Worm (Caenorhabditis elegans) whole organism, L4 larva: Measurements from ENCODE around the gene gcy-11.

Source experiments
- T20F7.1 ChIP-seq: fragments of 200-800 bp; sonication (Bioruptor generic); optimal IDR thresholded peaks from 2 replicates; lab custom pipeline; 2018; ENCODE audit warnings: mild to moderate bottlenecking, missing genetic modification characterization, missing compliant biosample characterization
- T26A8.4 ChIP-seq: fragments of 200-800 bp; sonication (Bioruptor generic); IDR thresholded peaks from 2 replicates; pipeline ENCODE4 v1.3.6; 2022; ENCODE audit warnings: missing genetic modification characterization, missing compliant biosample characterization
- Y48G9A.11 ChIP-seq: fragments of 200-800 bp; sonication (Bioruptor generic); IDR thresholded peaks from 2 replicates; pipeline ENCODE4 v1.3.6; 2022; ENCODE audit warnings: missing genetic modification reagents, missing genetic modification characterization, missing compliant biosample characterization
- ZK546.5 ChIP-seq, 2 experiments: sonication (generic microtip); optimal IDR thresholded peaks; 2 replicates each; lab custom pipeline; 2017; ENCODE audit warnings: missing biosample characterization in 2 of 2, missing genetic modification characterization in 2 of 2
- aha-1 ChIP-seq: fragments of 150-350 bp; peaks from one replicate; lab custom pipeline; 2014; ENCODE audit warnings: missing biosample characterization, missing genetic modification characterization
- ama-1 ChIP-seq: fragments of 150-350 bp; optimal IDR thresholded peaks from 2 replicates; lab custom pipeline; 2014; ENCODE audit warnings: inconsistent platforms, mixed read lengths
- ceh-20 ChIP-seq: fragments of 200-800 bp; sonication (Bioruptor generic); IDR thresholded peaks from 2 replicates; pipeline ENCODE4 v1.3.6; 2022; ENCODE audit warnings: missing genetic modification reagents, missing genetic modification characterization, missing compliant biosample characterization
- daf-12 ChIP-seq: fragments of 150-350 bp; optimal IDR thresholded peaks from 2 replicates; lab custom pipeline; 2014; ENCODE audit warnings: missing biosample characterization, missing genetic modification reagents, missing genetic modification characterization
- daf-16 ChIP-seq, 3 experiments: sonication (generic microtip); optimal IDR thresholded peaks; 2 replicates each; lab custom pipeline; 2016 to 2017; ENCODE audit warnings: missing genetic modification characterization in 3 of 3, missing genetic modification reagents in 3 of 3, mild to moderate bottlenecking in 2 of 3, missing compliant biosample characterization in 2 of 3, missing biosample characterization in 1 of 3, moderate library complexity in 1 of 3
- daf-19 ChIP-seq: fragments of 200-800 bp; sonication (Bioruptor generic); conservative IDR thresholded peaks from 2 replicates; pipeline ENCODE4 v1.3.6; 2022; ENCODE audit warnings: missing genetic modification characterization, missing compliant biosample characterization
- daf-8 ChIP-seq: fragments of 200-800 bp; sonication (Bioruptor generic); IDR thresholded peaks from 2 replicates; pipeline ENCODE4 v1.3.6; 2022; ENCODE audit warnings: missing genetic modification characterization, missing compliant biosample characterization
- dmd-6 ChIP-seq: fragments of 200-800 bp; sonication (Bioruptor generic); IDR thresholded peaks from 2 replicates; pipeline ENCODE4 v1.3.6; 2022; ENCODE audit warnings: missing genetic modification reagents, missing genetic modification characterization, missing compliant biosample characterization
- dmd-9 ChIP-seq: fragments of 200-800 bp; sonication (Bioruptor generic); IDR thresholded peaks from 2 replicates; pipeline ENCODE4 v1.3.6; 2022; ENCODE audit warnings: missing genetic modification reagents, missing genetic modification characterization, missing compliant biosample characterization
- dve-1 ChIP-seq: sonication (generic microtip); optimal IDR thresholded peaks from 2 replicates; lab custom pipeline; 2017; ENCODE audit warnings: antibody characterized with exemption, mild to moderate bottlenecking, missing genetic modification characterization, missing compliant biosample characterization; ENCODE audit not compliant: insufficient read depth
- fos-1 ChIP-seq: fragments of 150-350 bp; optimal IDR thresholded peaks from 2 replicates; lab custom pipeline; 2014; ENCODE audit warnings: missing biosample characterization, missing genetic modification characterization
- hlh-11 ChIP-seq: fragments of 200-800 bp; sonication (Bioruptor generic); optimal IDR thresholded peaks from 2 replicates; lab custom pipeline; 2018; ENCODE audit warnings: mild to moderate bottlenecking, missing genetic modification characterization, missing compliant biosample characterization
- hlh-30 ChIP-seq: sonication (generic microtip); optimal IDR thresholded peaks from 2 replicates; lab custom pipeline; 2017; ENCODE audit warnings: antibody characterized with exemption, mild to moderate bottlenecking, missing genetic modification characterization, missing compliant biosample characterization; ENCODE audit not compliant: insufficient read depth
- hmg-1.1 ChIP-seq: fragments of 200-800 bp; sonication (Bioruptor generic); IDR thresholded peaks from 2 replicates; pipeline ENCODE4 v1.3.6; 2022; ENCODE audit warnings: missing genetic modification reagents, missing genetic modification characterization, missing compliant biosample characterization
- lin-15B ChIP-seq: fragments of 150-350 bp; sonication (generic microtip); optimal IDR thresholded peaks from 3 replicates; lab custom pipeline; 2014; ENCODE audit warnings: missing biosample characterization, missing genetic modification characterization
- lir-3 ChIP-seq: sonication (generic microtip); optimal IDR thresholded peaks from 2 replicates; lab custom pipeline; 2016; ENCODE audit warnings: mild to moderate bottlenecking, missing genetic modification characterization, missing compliant biosample characterization
- lsy-2 ChIP-seq, 2 experiments: fragments of 150-350 bp in 1 of 2; sonication (generic microtip) in 1 of 2; optimal IDR thresholded peaks; 2 replicates each; lab custom pipeline; 2014 to 2017; ENCODE audit warnings: missing biosample characterization in 2 of 2, missing genetic modification characterization in 2 of 2
- madf-9 ChIP-seq: fragments of 200-800 bp; sonication (Bioruptor generic); conservative IDR thresholded peaks from 2 replicates; pipeline ENCODE4 v1.3.6; 2022; ENCODE audit warnings: missing genetic modification reagents, missing genetic modification characterization, missing compliant biosample characterization
- mdl-1 ChIP-seq, 2 experiments: fragments of 150-350 bp in 1 of 2; sonication (generic microtip) in 1 of 2; optimal IDR thresholded peaks; 2 replicates each; lab custom pipeline; 2014 to 2017; ENCODE audit warnings: missing biosample characterization in 2 of 2, missing genetic modification characterization in 2 of 2
- mep-1 ChIP-seq: fragments of 150-350 bp; sonication (generic microtip); optimal IDR thresholded peaks from 3 replicates; lab custom pipeline; 2014; ENCODE audit warnings: missing biosample characterization, missing genetic modification characterization
- mxl-3 ChIP-seq: fragments of 200-800 bp; sonication (Bioruptor generic); optimal IDR thresholded peaks from 2 replicates; lab custom pipeline; 2018; ENCODE audit warnings: mild to moderate bottlenecking, missing genetic modification characterization, missing compliant biosample characterization
- nhr-11 ChIP-seq: fragments of 150-350 bp; optimal IDR thresholded peaks from 2 replicates; lab custom pipeline; 2014; ENCODE audit warnings: missing biosample characterization, missing genetic modification characterization
- nhr-28 ChIP-seq: fragments of 150-350 bp; optimal IDR thresholded peaks from 2 replicates; lab custom pipeline; 2014; ENCODE audit warnings: missing biosample characterization, missing genetic modification characterization
- pha-4 ChIP-seq, 2 experiments: fragments of 150-350 bp in 1 of 2; fragments of 200-800 bp in 1 of 2; sonication (Bioruptor generic) in 1 of 2; IDR thresholded peaks in 1 of 2; optimal IDR thresholded peaks in 1 of 2; 2 replicates each; pipeline versions ENCODE4 v1.3.6 to Lab custom; 2014 to 2022; ENCODE audit warnings: missing genetic modification characterization in 2 of 2, missing genetic modification reagents in 2 of 2, missing biosample characterization in 1 of 2, missing compliant biosample characterization in 1 of 2
- php-3 ChIP-seq: fragments of 200-800 bp; sonication (Bioruptor generic); IDR thresholded peaks from 2 replicates; pipeline ENCODE4 v1.3.6; 2022; ENCODE audit warnings: missing genetic modification reagents, missing genetic modification characterization, missing compliant biosample characterization
- pqm-1 ChIP-seq: sonication (generic microtip); optimal IDR thresholded peaks from 2 replicates; lab custom pipeline; 2017; ENCODE audit warnings: missing biosample characterization, missing genetic modification characterization
- rbr-2 ChIP-seq: sonication (generic microtip); optimal IDR thresholded peaks from 2 replicates; lab custom pipeline; 2016; ENCODE audit warnings: missing genotype, missing genetic modification characterization, missing compliant biosample characterization
- set-16 ChIP-seq: fragments of 200-800 bp; sonication (Bioruptor generic); IDR thresholded peaks from 2 replicates; pipeline ENCODE4 v1.3.6; 2022; ENCODE audit warnings: missing genetic modification reagents, missing genetic modification characterization, missing compliant biosample characterization
- snpc-1.2 ChIP-seq: fragments of 200-800 bp; sonication (Bioruptor generic); IDR thresholded peaks from 2 replicates; pipeline ENCODE4 v1.3.6; 2022; ENCODE audit warnings: missing genetic modification reagents, missing genetic modification characterization, missing compliant biosample characterization
- unc-62 ChIP-seq, 3 experiments: fragments of 150-350 bp in 1 of 3; sonication (generic microtip); optimal IDR thresholded peaks in 2 of 3; peaks in 1 of 3; 1 replicate in 1 of 3; 2 replicates in 2 of 3; lab custom pipeline; 2014 to 2017; ENCODE audit warnings: missing biosample characterization in 3 of 3, missing genetic modification characterization in 3 of 3, missing genetic modification reagents in 3 of 3, missing genotype in 1 of 3
- vab-7 ChIP-seq: fragments of 200-800 bp; sonication (Bioruptor generic); IDR thresholded peaks from 2 replicates; pipeline ENCODE4 v1.3.6; 2022; ENCODE audit warnings: missing genetic modification reagents, missing genetic modification characterization, missing compliant biosample characterization
- zag-1 ChIP-seq: fragments of 150-350 bp; optimal IDR thresholded peaks from 2 replicates; lab custom pipeline; 2014; ENCODE audit warnings: missing biosample characterization, missing genetic modification characterization
- ztf-7 ChIP-seq: fragments of 150-350 bp; optimal IDR thresholded peaks from 2 replicates; lab custom pipeline; 2014; ENCODE audit warnings: missing biosample characterization, missing genetic modification characterization

The gcy-11 gene

DNA sequence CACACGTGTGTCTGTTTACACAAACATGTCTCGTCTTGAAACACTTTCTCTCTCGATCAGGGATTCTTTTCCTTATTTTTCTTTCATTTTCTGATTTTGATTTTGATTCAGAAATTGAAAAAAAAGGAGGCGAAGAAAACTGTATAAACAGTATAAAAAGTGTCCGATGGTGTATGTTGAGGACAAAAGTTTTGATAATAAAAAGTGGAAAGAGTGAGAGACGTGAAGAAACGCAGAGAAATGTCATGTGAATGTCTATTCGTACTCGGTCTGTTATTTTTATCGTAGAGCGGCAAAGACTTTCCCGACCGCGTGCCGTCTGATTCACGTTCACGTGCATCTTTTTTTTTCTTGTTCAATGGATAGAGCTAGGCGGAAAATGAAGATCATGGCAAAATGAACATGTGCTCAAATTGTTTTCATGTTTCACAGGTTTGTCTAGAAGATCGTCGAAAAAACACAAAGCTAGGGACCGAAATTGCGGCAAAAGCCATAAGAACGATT lies 8.4 kb upstream of the gcy-11 start (continued):
- TF ChIP-seq pha-4 (GFP tag; IDR thresholded peaks at IDR 0.05; lab: Robert Waterston, UW) (peak; percentile 53; the same call in 1 of the 2 replicates), pha-4 (tag; optimal IDR thresholded peaks at IDR 0.05; lab: Kevin White, UChicago) (peak; percentile 54), hlh-11 (peak; percentile 97), aha-1 (tag; lab: Kevin White, UChicago) (peak; percentile 57), rbr-2 (tag; lab: Kevin White, UChicago) (no peak), madf-9 (GFP tag; lab: Robert Waterston, UW) (peak; percentile 46; the same call in 1 of the 2 replicates), ztf-7 (tag; lab: Kevin White, UChicago) (no peak), vab-7 (GFP tag; lab: Robert Waterston, UW) (no peak), T20F7.1 (GFP tag; lab: Kevin White, UChicago) (peak; percentile 71), hmg-1.1 (GFP tag; lab: Robert Waterston, UW) (peak; percentile 51; the same call in 1 of the 2 replicates), daf-8 (GFP tag; lab: Robert Waterston, UW) (no peak), daf-16 (GFP tag; optimal IDR thresholded peaks at IDR 0.05; lab: Kevin White, UChicago) (no peak), daf-16 (tag; optimal IDR thresholded peaks at IDR 0.05; lab: Kevin White, UChicago) (peak; percentile 94)
- TF ChIP-seq, all 104 proteins: peak for 39

DNA sequence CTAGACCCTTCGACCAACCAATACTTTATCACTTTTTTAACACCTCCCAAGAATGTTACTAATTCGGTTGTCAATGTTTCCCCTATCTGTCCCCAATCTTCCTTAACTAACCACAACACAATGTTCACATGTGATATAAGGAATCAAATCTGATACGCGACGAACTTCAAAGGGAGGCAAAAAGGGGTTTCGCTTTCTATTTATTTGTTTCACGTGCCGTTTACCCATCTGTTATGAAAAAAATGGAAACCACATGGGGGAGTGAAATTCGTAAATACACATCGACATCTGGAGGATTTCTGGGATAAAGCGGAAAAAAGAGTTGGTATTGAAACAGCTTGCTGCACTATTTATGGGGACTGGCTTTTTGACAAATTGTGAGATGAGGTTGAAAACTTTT lies 6.8 kb upstream of the gcy-11 start:
- TF ChIP-seq lin-15B (tag; lab: Kevin White, UChicago) (no peak), daf-19 (no peak), lir-3 (no peak), mxl-3 (peak; percentile 48), dve-1 (tag; lab: Kevin White, UChicago) (peak; percentile 0), hlh-11 (peak; percentile 43), mdl-1 (tag; optimal IDR thresholded peaks at IDR 0.05; lab: Kevin White, UChicago) (peak in 1 of 2 experiments; percentile 42), dmd-9 (no peak), hlh-30 (tag; lab: Kevin White, UChicago) (peak; percentile 84), nhr-28 (peak; percentile 28), Y48G9A.11 (GFP tag; lab: Robert Waterston, UW) (no peak), unc-62 (GFP tag; optimal IDR thresholded peaks at IDR 0.05 in 1 of 2; lab: Kevin White, UChicago) (peak in 1 of 2 experiments; percentile 60), unc-62 (tag; optimal IDR thresholded peaks at IDR 0.05; lab: Kevin White, UChicago) (no peak), zag-1 (no peak), T26A8.4 (no peak), dmd-6 (peak; percentile 24; the same call in 1 of the 2 replicates)

- TF ChIP-seq unc-62 (GFP tag; optimal IDR thresholded peaks at IDR 0.05 in 1 of 2; lab: Kevin White, UChicago) (peak in 1 of 2 experiments; percentile 30), unc-62 (tag; optimal IDR thresholded peaks at IDR 0.05; lab: Kevin White, UChicago) (no peak), daf-12 (no peak)
Observed at ce11 chrX:17059760-17060159, 4.4 kb upstream of the gcy-11 start.

- no peak for TF ChIP-seq fos-1 (tag; lab: Kevin White, UChicago)
- peak; percentile 28 for TF ChIP-seq mxl-3
- TF ChIP-seq dmd-6, result peak; percentile 53; the same call in 1 of the 2 replicates
- TF ChIP-seq ama-1, result peak; percentile 17
- TF ChIP-seq ZK546.5 (tag; optimal IDR thresholded peaks at IDR 0.05; lab: Kevin White, UChicago), result no peak
- 0 out of 2 replicates have a peak, but pooled peaks have one; percentile 35 for TF ChIP-seq php-3 (GFP tag; lab: Robert Waterston, UW)
- peak in 1 of 2 experiments; percentile 65 for TF ChIP-seq mdl-1 (tag; optimal IDR thresholded peaks at IDR 0.05; lab: Kevin White, UChicago)
- peak; percentile 68 for TF ChIP-seq hlh-11
- TF ChIP-seq set-16, result peak; percentile 65
- peak; percentile 14 for TF ChIP-seq mep-1 (tag; lab: Kevin White, UChicago)
- TF ChIP-seq snpc-1.2 (GFP tag; lab: Robert Waterston, UW), result no peak
- 0 out of 2 replicates have a peak, but pooled peaks have one; percentile 11 for TF ChIP-seq ceh-20 (GFP tag; lab: Robert Waterston, UW)
- TF ChIP-seq hlh-30 (tag; lab: Kevin White, UChicago), result peak; percentile 89
- TF ChIP-seq nhr-11, result peak; percentile 7
- peak in 1 of 2 experiments; percentile 7 for TF ChIP-seq lsy-2 (tag; optimal IDR thresholded peaks at IDR 0.05; lab: Kevin White, UChicago)
- no peak for TF ChIP-seq pqm-1 (tag; lab: Kevin White, UChicago)
- no peak for TF ChIP-seq lir-3
- TF ChIP-seq, all 104 proteins: peak for 12
Observed at ce11 chrX:17058340-17058739, 3.0 kb upstream of the gcy-11 start.
